Fruit fly (Drosophila melanogaster) whole organism, embryonic: ENCODE results near the gene ND-SGDH.

Experiments used
- Abd-B ChIP-seq: fragments of 200-800 bp; sonication (Bioruptor generic); optimal IDR thresholded peaks from 2 replicates; lab custom pipeline; 2018; ENCODE audit warnings: missing biosample characterization, mild to moderate bottlenecking, missing genetic modification characterization, moderate library complexity
- Atf-2 ChIP-seq: fragments of 200-800 bp; sonication (Bioruptor generic); optimal IDR thresholded peaks from 2 replicates; lab custom pipeline; 2016; ENCODE audit warnings: missing biosample characterization, missing genetic modification characterization
- Awh ChIP-seq: fragments of 200-800 bp; sonication (Bioruptor generic); IDR thresholded peaks from 2 replicates; pipeline ENCODE4, ENCODE4 v1.3.6; 2022; ENCODE audit warnings: missing biosample characterization, missing genetic modification characterization
- B-H2 ChIP-seq: fragments of 200-800 bp; sonication (Bioruptor generic); optimal IDR thresholded peaks from 2 replicates; lab custom pipeline; 2018; ENCODE audit warnings: missing biosample characterization, mild to moderate bottlenecking, missing genetic modification characterization
- CG11504 ChIP-seq: fragments of 200-800 bp; sonication (Bioruptor generic); optimal IDR thresholded peaks from 3 replicates; lab custom pipeline; 2019; ENCODE audit warnings: missing biosample characterization, mild to moderate bottlenecking, missing genetic modification characterization, moderate library complexity
- CG14050 ChIP-seq: fragments of 200-800 bp; sonication (Bioruptor generic); IDR thresholded peaks from 3 replicates; pipeline ENCODE4 v1.3.6; 2022; ENCODE audit warnings: missing biosample characterization, missing genetic modification characterization
- CG14710 ChIP-seq: fragments of 200-800 bp; sonication (Bioruptor generic); optimal IDR thresholded peaks from 3 replicates; lab custom pipeline; 2019; ENCODE audit warnings: missing biosample characterization, mild to moderate bottlenecking, missing genetic modification characterization, moderate library complexity
- CG15479 ChIP-seq: fragments of 200-800 bp; sonication (Bioruptor generic); optimal IDR thresholded peaks from 3 replicates; lab custom pipeline; 2019; ENCODE audit warnings: missing biosample characterization, mild to moderate bottlenecking, missing genetic modification characterization, moderate library complexity
- CG18262 ChIP-seq: fragments of 200-800 bp; optimal IDR thresholded peaks from 3 replicates; lab custom pipeline; 2019; ENCODE audit warnings: missing biosample characterization, mild to moderate bottlenecking, missing genetic modification characterization, moderate library complexity
- CG1832 ChIP-seq: fragments of 200-800 bp; sonication (Bioruptor generic); optimal IDR thresholded peaks from 2 replicates; lab custom pipeline; 2017; ENCODE audit warnings: missing biosample characterization, mild to moderate bottlenecking, missing genetic modification characterization, inconsistent platforms
- CG2678 ChIP-seq: fragments of 200-800 bp; sonication (Bioruptor generic); optimal IDR thresholded peaks from 3 replicates; lab custom pipeline; 2019; ENCODE audit warnings: missing biosample characterization, mild to moderate bottlenecking, missing genetic modification characterization, moderate library complexity
- CG2889 ChIP-seq: fragments of 200-800 bp; sonication (Bioruptor generic); IDR thresholded peaks from 3 replicates; pipeline ENCODE4 v1.3.6; 2022; ENCODE audit warnings: missing biosample characterization, missing genetic modification characterization
- CG3065 ChIP-seq: fragments of 200-800 bp; sonication (Bioruptor generic); optimal IDR thresholded peaks from 2 replicates; lab custom pipeline; 2016; ENCODE audit warnings: missing biosample characterization, missing genetic modification characterization
- CG32767 ChIP-seq: fragments of 200-800 bp; sonication (Bioruptor generic); IDR thresholded peaks from 2 replicates; pipeline ENCODE4 v1.3.6; 2022; ENCODE audit warnings: missing biosample characterization, missing genetic modification characterization
- CG3726 ChIP-seq: fragments of 200-800 bp; sonication (Bioruptor generic); IDR thresholded peaks from 3 replicates; pipeline ENCODE4, ENCODE4 v1.3.6; 2022; ENCODE audit warnings: missing biosample characterization, missing genetic modification characterization
- CG4328 ChIP-seq: fragments of 200-800 bp; sonication (Bioruptor generic); optimal IDR thresholded peaks from 3 replicates; lab custom pipeline; 2017; ENCODE audit warnings: missing biosample characterization, missing genetic modification reagents, missing genetic modification characterization
- CG6765 ChIP-seq: fragments of 200-800 bp; sonication (Bioruptor generic); optimal IDR thresholded peaks from 3 replicates; lab custom pipeline; 2017; ENCODE audit warnings: missing biosample characterization, mild to moderate bottlenecking, missing genetic modification characterization
- CG9609 ChIP-seq: fragments of 200-800 bp; sonication (Bioruptor generic); optimal IDR thresholded peaks from 3 replicates; lab custom pipeline; 2016; ENCODE audit warnings: missing biosample characterization, missing genetic modification characterization
- D ChIP-seq, 2 experiments: fragments of 200-800 bp in 1 of 2; fragments of >200 bp in 1 of 2; sonication (Bioruptor generic) in 1 of 2; optimal IDR thresholded peaks; 2 replicates in 1 of 2; 3 replicates in 1 of 2; lab custom pipeline; 2017; ENCODE audit warnings: mild to moderate bottlenecking in 1 of 2, missing biosample characterization in 1 of 2, missing genetic modification characterization in 1 of 2, missing genetic modification reagents in 1 of 2
- D19A ChIP-seq: fragments of 200-800 bp; optimal IDR thresholded peaks from 3 replicates; lab custom pipeline; 2019; ENCODE audit warnings: missing biosample characterization, mild to moderate bottlenecking, missing genetic modification characterization, moderate library complexity
- Dip2 ChIP-seq: fragments of 200-800 bp; sonication (Bioruptor generic); IDR thresholded peaks from 2 replicates; pipeline ENCODE4 v1.3.6; 2022; ENCODE audit warnings: missing biosample characterization, missing genetic modification characterization
- Drgx ChIP-seq: fragments of 200-800 bp; sonication (Bioruptor generic); IDR thresholded peaks from 2 replicates; pipeline ENCODE4 v1.3.6; 2022; ENCODE audit warnings: missing biosample characterization, missing genetic modification characterization
- Ets65A ChIP-seq: fragments of 200-800 bp; sonication (Bioruptor generic); peaks from one replicate; lab custom pipeline; 2016; ENCODE audit warnings: missing biosample characterization, missing genetic modification characterization
- HLH54F ChIP-seq: fragments of 200-800 bp; sonication (Bioruptor generic); optimal IDR thresholded peaks from 3 replicates; lab custom pipeline; 2016; ENCODE audit warnings: missing biosample characterization, missing genetic modification characterization
- NC2β ChIP-seq: fragments of 200-800 bp; sonication (Bioruptor generic); optimal IDR thresholded peaks from 2 replicates; lab custom pipeline; 2016; ENCODE audit warnings: missing biosample characterization, missing genetic modification characterization
- Oli ChIP-seq: fragments of 200-800 bp; sonication (Bioruptor generic); optimal IDR thresholded peaks from 2 replicates; lab custom pipeline; 2018; ENCODE audit warnings: missing biosample characterization, mild to moderate bottlenecking, missing genetic modification characterization, moderate library complexity
- Scr ChIP-seq: fragments of 200-800 bp; sonication (Bioruptor generic); IDR thresholded peaks from 2 replicates; pipeline ENCODE4 v1.3.6; 2022; ENCODE audit warnings: missing biosample characterization, missing genetic modification characterization; ENCODE audit not compliant: partially characterized antibody
- Sox102F ChIP-seq: fragments of 200-800 bp; sonication (Bioruptor generic); optimal IDR thresholded peaks from 2 replicates; lab custom pipeline; 2018; ENCODE audit warnings: missing biosample characterization, mild to moderate bottlenecking, missing genetic modification characterization, moderate library complexity
- YL-1 ChIP-seq: fragments of 200-800 bp; sonication (Bioruptor generic); optimal IDR thresholded peaks from 3 replicates; lab custom pipeline; 2017; ENCODE audit warnings: missing biosample characterization, mild to moderate bottlenecking, missing genetic modification characterization
- ato ChIP-seq: fragments of 200-800 bp; sonication (Bioruptor generic); IDR thresholded peaks from 2 replicates; pipeline ENCODE4 v1.3.6; 2022; ENCODE audit warnings: missing biosample characterization, missing genetic modification characterization; ENCODE audit not compliant: partially characterized antibody
- az2 ChIP-seq: fragments of 200-800 bp; sonication (Bioruptor generic); optimal IDR thresholded peaks from 3 replicates; lab custom pipeline; 2016; ENCODE audit warnings: missing biosample characterization, missing genetic modification characterization
- bab2 ChIP-seq: fragments of 200-800 bp; sonication (Bioruptor generic); optimal IDR thresholded peaks from 2 replicates; lab custom pipeline; 2016; ENCODE audit warnings: missing biosample characterization, missing genetic modification characterization
- bsh ChIP-seq, 2 experiments: fragments of 200-800 bp; sonication (Bioruptor generic); optimal IDR thresholded peaks; 2 replicates each; lab custom pipeline; 2017 to 2018; ENCODE audit warnings: mild to moderate bottlenecking in 2 of 2, missing biosample characterization in 2 of 2, missing genetic modification characterization in 2 of 2, moderate library complexity in 1 of 2
- ems ChIP-seq: fragments of 200-800 bp; sonication (Bioruptor generic); optimal IDR thresholded peaks from 3 replicates; lab custom pipeline; 2016; ENCODE audit warnings: missing biosample characterization, missing genetic modification characterization
- esg ChIP-seq: fragments of 200-800 bp; sonication (Bioruptor generic); conservative IDR thresholded peaks from 2 replicates; pipeline ENCODE4 v1.3.6; 2022; ENCODE audit warnings: missing biosample characterization, missing genetic modification characterization
- eyg ChIP-seq: fragments of 200-800 bp; sonication (Bioruptor generic); optimal IDR thresholded peaks from 3 replicates; lab custom pipeline; 2016; ENCODE audit warnings: missing biosample characterization, missing genetic modification characterization
- fd3F ChIP-seq: fragments of 200-800 bp; sonication (Bioruptor generic); optimal IDR thresholded peaks from 2 replicates; lab custom pipeline; 2018; ENCODE audit warnings: missing biosample characterization, mild to moderate bottlenecking, missing genetic modification characterization, moderate library complexity
- gcm2 ChIP-seq: fragments of 200-800 bp; sonication (Bioruptor generic); optimal IDR thresholded peaks from 2 replicates; lab custom pipeline; 2016; ENCODE audit warnings: missing biosample characterization, missing genetic modification characterization
- grau ChIP-seq: fragments of 200-800 bp; optimal IDR thresholded peaks from 3 replicates; lab custom pipeline; 2019; ENCODE audit warnings: missing biosample characterization, mild to moderate bottlenecking, missing genetic modification characterization, moderate library complexity
- gsb ChIP-seq: fragments of 200-800 bp; sonication (Bioruptor generic); IDR thresholded peaks from 2 replicates; pipeline ENCODE4 v1.3.6; 2022; ENCODE audit warnings: missing biosample characterization, missing genetic modification characterization
- insv ChIP-seq, 2 experiments: fragments of 200-800 bp; sonication (Bioruptor generic); optimal IDR thresholded peaks; 3 replicates each; lab custom pipeline; 2016 to 2018; ENCODE audit warnings: missing biosample characterization in 2 of 2, missing genetic modification characterization in 2 of 2
- knrl ChIP-seq: fragments of 200-800 bp; sonication (Bioruptor generic); IDR thresholded peaks from 3 replicates; pipeline ENCODE4 v1.3.6; 2022; ENCODE audit warnings: missing biosample characterization, missing genetic modification characterization; ENCODE audit not compliant: partially characterized antibody
- mam ChIP-seq: fragments of 200-800 bp; sonication (Bioruptor generic); optimal IDR thresholded peaks from 3 replicates; lab custom pipeline; 2016; ENCODE audit warnings: missing biosample characterization, missing genetic modification characterization
- prd ChIP-seq, 3 experiments: fragments of >200 bp in 2 of 3; fragments of 200-800 bp in 1 of 3; sonication (Bioruptor generic) in 1 of 3; optimal IDR thresholded peaks in 2 of 3; IDR thresholded peaks in 1 of 3; 2 replicates in 2 of 3; 3 replicates in 1 of 3; pipeline versions ENCODE4 v1.3.6 to Lab custom; 2017 to 2022; ENCODE audit warnings: missing biosample characterization in 1 of 3, missing genetic modification characterization in 1 of 3
- pum ChIP-seq: fragments of 200-800 bp; sonication (Bioruptor generic); optimal IDR thresholded peaks from 2 replicates; lab custom pipeline; 2016; ENCODE audit warnings: missing biosample characterization, missing genetic modification characterization
- rib ChIP-seq: fragments of 200-800 bp; sonication (Bioruptor generic); IDR thresholded peaks from 2 replicates; pipeline ENCODE4 v1.3.6; 2022; ENCODE audit warnings: missing biosample characterization, missing genetic modification characterization
- salm ChIP-seq: fragments of 200-800 bp; sonication (Bioruptor generic); optimal IDR thresholded peaks from 2 replicates; lab custom pipeline; 2018; ENCODE audit warnings: missing biosample characterization, mild to moderate bottlenecking, missing genetic modification characterization
- tin ChIP-seq: fragments of 200-800 bp; sonication (Bioruptor generic); optimal IDR thresholded peaks from 3 replicates; lab custom pipeline; 2016; ENCODE audit warnings: missing biosample characterization, missing genetic modification characterization
- yki ChIP-seq: fragments of >200 bp; optimal IDR thresholded peaks from 3 replicates; lab custom pipeline; 2018
- zen ChIP-seq: fragments of 200-800 bp; sonication (Bioruptor generic); optimal IDR thresholded peaks from 3 replicates; lab custom pipeline; 2018; ENCODE audit warnings: missing biosample characterization, mild to moderate bottlenecking, missing genetic modification characterization, moderate library complexity

Gene ND-SGDH

dm6 chr3L:12101924-12102383, 36.4 kb downstream of the ND-SGDH start (continued):
- no peak for TF ChIP-seq tin
- TF ChIP-seq az2 (GFP tag; lab: Kevin White, UChicago) = no peak
- no peak for TF ChIP-seq pum (GFP tag; lab: Kevin White, UChicago)
- peak; percentile 65 for TF ChIP-seq Ets65A (GFP tag; lab: Kevin White, UChicago)
- TF ChIP-seq knrl = no peak
- TF ChIP-seq yki = no peak
- TF ChIP-seq rib = no peak
- no peak for TF ChIP-seq bab2 (GFP tag; lab: Kevin White, UChicago)
- TF ChIP-seq CG6765 (GFP tag; lab: Kevin White, UChicago) = no peak
- peak; percentile 26 for TF ChIP-seq Oli (tag; lab: Kevin White, UChicago)
- no peak for TF ChIP-seq gcm2
- TF ChIP-seq YL-1 (GFP tag; lab: Kevin White, UChicago) = no peak
- TF ChIP-seq bsh (GFP tag; optimal IDR thresholded peaks at IDR 0.05; lab: Kevin White, UChicago) = peak; percentile 31 to 53
- TF ChIP-seq esg (GFP tag; lab: Robert Waterston, UW) = no peak
- TF ChIP-seq gsb = no peak
- TF ChIP-seq ems (GFP tag; lab: Kevin White, UChicago) = no peak
- peak; percentile 44 for TF ChIP-seq Sox102F (GFP tag; lab: Kevin White, UChicago)
- no peak for TF ChIP-seq Awh
- TF ChIP-seq mam = no peak
- TF ChIP-seq B-H2 = no peak
- no peak for TF ChIP-seq CG32767
- no peak for TF ChIP-seq CG9609
- TF ChIP-seq CG14050 (GFP tag; lab: Robert Waterston, UW) = no peak
- no peak for TF ChIP-seq CG2889 (GFP tag; lab: Robert Waterston, UW)
- TF ChIP-seq NC2β (GFP tag; lab: Kevin White, UChicago) = no peak
- TF ChIP-seq Abd-B = no peak
- TF ChIP-seq CG1832 (GFP tag; lab: Kevin White, UChicago) = no peak
- no peak for TF ChIP-seq fd3F (GFP tag; lab: Kevin White, UChicago)
- TF ChIP-seq D (optimal IDR thresholded peaks at IDR 0.05; lab: Kevin White, UChicago) = no peak
- peak; percentile 34 for TF ChIP-seq D (GFP tag; optimal IDR thresholded peaks at IDR 0.05; lab: Kevin White, UChicago)
- no peak for TF ChIP-seq Dip2 (GFP tag; lab: Robert Waterston, UW)
- TF ChIP-seq grau (tag; lab: Kevin White, UChicago) = peak; percentile 45
- TF ChIP-seq D19A = peak; percentile 28
- TF ChIP-seq Atf-2 (GFP tag; lab: Kevin White, UChicago) = no peak
- TF ChIP-seq Drgx (GFP tag; lab: Robert Waterston, UW) = 0 out of 2 replicates have a peak, but pooled peaks have one; percentile 18
- TF ChIP-seq eyg (GFP tag; lab: Kevin White, UChicago) = no peak
- TF ChIP-seq insv (GFP tag; optimal IDR thresholded peaks at IDR 0.05; lab: Kevin White, UChicago) = peak in 1 of 2 experiments; percentile 29
- peak; percentile 49 for TF ChIP-seq CG14710 (tag; lab: Kevin White, UChicago)
- no peak for TF ChIP-seq CG3726 (GFP tag; lab: Robert Waterston, UW)
- peak; percentile 38 for TF ChIP-seq CG15479 (GFP tag; lab: Kevin White, UChicago)
- TF ChIP-seq CG3065 = no peak
- TF ChIP-seq CG4328 (GFP tag; lab: Kevin White, UChicago) = no peak
- no peak for TF ChIP-seq HLH54F
- peak; percentile 56 for TF ChIP-seq zen
- no peak for TF ChIP-seq Scr (GFP tag; lab: Robert Waterston, UW)
- TF ChIP-seq salm (tag; lab: Kevin White, UChicago) = no peak
- peak; percentile 46 for TF ChIP-seq CG2678 (tag; lab: Kevin White, UChicago)
- peak; percentile 68 for TF ChIP-seq CG18262
- no peak for TF ChIP-seq ato
- TF ChIP-seq prd (optimal IDR thresholded peaks at IDR 0.05; lab: Kevin White, UChicago) = no peak
- TF ChIP-seq prd (GFP tag; IDR thresholded peaks at IDR 0.05; lab: Robert Waterston, UW) = peak; percentile 42; the same call in 1 of the 3 replicates
- peak; percentile 54 for TF ChIP-seq CG11504 (tag; lab: Kevin White, UChicago)
